Worm (Caenorhabditis elegans) whole organism, L1 larva: ENCODE data around the gene Y51A2D.18.

ENCODE experiments used
- C04F5.9 ChIP-seq: sonication (generic microtip); optimal IDR thresholded peaks from 2 replicates; lab custom pipeline; 2016; ENCODE audit warnings: missing genetic modification characterization, missing compliant biosample characterization
- C16A3.4 ChIP-seq: fragments of 150-350 bp; optimal IDR thresholded peaks from 2 replicates; lab custom pipeline; 2014; ENCODE audit warnings: missing biosample characterization, missing genetic modification characterization
- aly-2 ChIP-seq: fragments of 150-350 bp; optimal IDR thresholded peaks from 2 replicates; lab custom pipeline; 2014; ENCODE audit warnings: missing biosample characterization, missing genetic modification characterization
- blmp-1 ChIP-seq: fragments of 150-350 bp; optimal IDR thresholded peaks from 2 replicates; lab custom pipeline; 2014; ENCODE audit warnings: missing biosample characterization, missing genetic modification characterization
- ceh-82 ChIP-seq, 3 experiments: fragments of 150-350 bp in 1 of 3; sonication (generic microtip) in 2 of 3; optimal IDR thresholded peaks; 2 replicates each; lab custom pipeline; 2014 to 2017; ENCODE audit warnings: missing biosample characterization in 3 of 3, missing genetic modification characterization in 3 of 3
- ceh-88 ChIP-seq: fragments of 200-800 bp; sonication (Bioruptor generic); IDR thresholded peaks from 2 replicates; pipeline ENCODE4 v1.3.6; 2022; ENCODE audit warnings: missing genetic modification characterization, missing compliant biosample characterization
- ces-1 ChIP-seq: fragments of 150-350 bp; optimal IDR thresholded peaks from 2 replicates; lab custom pipeline; 2014; ENCODE audit warnings: missing biosample characterization, missing genetic modification reagents, missing genetic modification characterization
- dsc-1 ChIP-seq: sonication (generic microtip); optimal IDR thresholded peaks from 2 replicates; lab custom pipeline; 2016; ENCODE audit warnings: mild to moderate bottlenecking, missing genetic modification characterization, missing compliant biosample characterization
- efl-1 ChIP-seq, 4 experiments: fragments of 150-350 bp; optimal IDR thresholded peaks in 3 of 4; peaks in 1 of 4; 1 replicate in 1 of 4; 2 replicates in 3 of 4; lab custom pipeline; 2014; ENCODE audit warnings: missing biosample characterization in 2 of 4, missing genetic modification characterization in 2 of 4, missing genetic modification reagents in 2 of 4
- efl-3 ChIP-seq: fragments of 200-800 bp; sonication (Bioruptor generic); optimal IDR thresholded peaks from 2 replicates; lab custom pipeline; 2018; ENCODE audit warnings: mild to moderate bottlenecking, missing genetic modification characterization, missing compliant biosample characterization
- egl-13 ChIP-seq: sonication (generic microtip); optimal IDR thresholded peaks from 2 replicates; lab custom pipeline; 2016; ENCODE audit warnings: missing genotype, missing genetic modification reagents, missing genetic modification characterization, missing compliant biosample characterization
- egl-27 ChIP-seq, 2 experiments: fragments of 150-350 bp in 1 of 2; sonication (generic microtip); optimal IDR thresholded peaks; 3 replicates each; lab custom pipeline; 2017 to 2018; ENCODE audit warnings: missing biosample characterization in 2 of 2, missing genetic modification characterization in 2 of 2, missing genetic modification reagents in 2 of 2
- elt-2 ChIP-seq: sonication (generic microtip); optimal IDR thresholded peaks from 2 replicates; lab custom pipeline; 2016; ENCODE audit warnings: missing genetic modification characterization, mild to moderate bottlenecking, inconsistent platforms, missing compliant biosample characterization, missing genetic modification reagents
- ets-5 ChIP-seq: fragments of 200-800 bp; sonication (Bioruptor generic); IDR thresholded peaks from 2 replicates; pipeline ENCODE4 v1.3.6; 2022; ENCODE audit warnings: missing genetic modification characterization, missing compliant biosample characterization
- fkh-10 ChIP-seq: sonication (generic microtip); optimal IDR thresholded peaks from 2 replicates; lab custom pipeline; 2017; ENCODE audit warnings: missing biosample characterization, missing genetic modification reagents, missing genetic modification characterization
- fkh-8 ChIP-seq: sonication (generic microtip); optimal IDR thresholded peaks from 2 replicates; lab custom pipeline; 2016; ENCODE audit warnings: mild to moderate bottlenecking, missing genetic modification characterization, missing compliant biosample characterization
- hpl-2 ChIP-seq: fragments of 150-350 bp; optimal IDR thresholded peaks from 2 replicates; lab custom pipeline; 2014; ENCODE audit warnings: missing biosample characterization, missing genetic modification reagents, missing genetic modification characterization
- irx-1 ChIP-seq: sonication (generic microtip); optimal IDR thresholded peaks from 2 replicates; lab custom pipeline; 2016; ENCODE audit warnings: missing genetic modification characterization, missing compliant biosample characterization
- isw-1 ChIP-seq: fragments of 200-800 bp; sonication (Bioruptor generic); IDR thresholded peaks from 2 replicates; pipeline ENCODE4 v1.3.6; 2022; ENCODE audit warnings: missing genetic modification characterization, missing compliant biosample characterization
- lin-13 ChIP-seq: fragments of 150-350 bp; optimal IDR thresholded peaks from 2 replicates; lab custom pipeline; 2014; ENCODE audit warnings: missing biosample characterization, missing genetic modification reagents, missing genetic modification characterization
- lin-15B ChIP-seq: fragments of 150-350 bp; sonication (generic microtip); optimal IDR thresholded peaks from 3 replicates; lab custom pipeline; 2014; ENCODE audit warnings: missing biosample characterization, missing genetic modification characterization
- lin-35 ChIP-seq, 2 experiments: fragments of 150-350 bp; optimal IDR thresholded peaks; 2 replicates each; lab custom pipeline; 2014; ENCODE audit warnings: missing biosample characterization in 2 of 2, missing genetic modification characterization in 2 of 2, missing genetic modification reagents in 2 of 2
- lin-39 ChIP-seq: fragments of 150-350 bp; optimal IDR thresholded peaks from 2 replicates; lab custom pipeline; 2014; ENCODE audit warnings: missing biosample characterization, missing genetic modification reagents, missing genetic modification characterization
- lir-3 ChIP-seq: sonication (generic microtip); optimal IDR thresholded peaks from 2 replicates; lab custom pipeline; 2016; ENCODE audit warnings: mild to moderate bottlenecking, missing genetic modification characterization, moderate library complexity, missing compliant biosample characterization; ENCODE audit not compliant: poor library complexity
- lsy-2 ChIP-seq, 2 experiments: fragments of 150-350 bp; optimal IDR thresholded peaks; 2 replicates each; lab custom pipeline; 2014; ENCODE audit warnings: missing biosample characterization in 2 of 2, missing genetic modification characterization in 2 of 2
- mdl-1 ChIP-seq, 2 experiments: fragments of 150-350 bp; optimal IDR thresholded peaks; 2 replicates each; lab custom pipeline; 2014 to 2017; ENCODE audit warnings: missing biosample characterization in 2 of 2, missing genetic modification characterization in 2 of 2, inconsistent platforms in 1 of 2
- mep-1 ChIP-seq: fragments of 150-350 bp; optimal IDR thresholded peaks from 2 replicates; lab custom pipeline; 2014; ENCODE audit warnings: missing biosample characterization, missing genetic modification characterization
- nhr-11 ChIP-seq: fragments of 150-350 bp; optimal IDR thresholded peaks from 2 replicates; lab custom pipeline; 2014; ENCODE audit warnings: missing biosample characterization, missing genetic modification characterization
- nhr-12 ChIP-seq: sonication (generic microtip); optimal IDR thresholded peaks from 2 replicates; lab custom pipeline; 2017; ENCODE audit warnings: missing biosample characterization, missing genetic modification characterization
- nhr-19 ChIP-seq: fragments of 200-800 bp; sonication (Bioruptor generic); conservative IDR thresholded peaks from 2 replicates; pipeline ENCODE4 v1.3.6; 2022; ENCODE audit warnings: missing genetic modification characterization, missing compliant biosample characterization
- nhr-20 ChIP-seq: sonication (generic microtip); optimal IDR thresholded peaks from 2 replicates; lab custom pipeline; 2016; ENCODE audit warnings: mild to moderate bottlenecking, missing genetic modification characterization, missing compliant biosample characterization
- nhr-28 ChIP-seq: fragments of 150-350 bp; optimal IDR thresholded peaks from 2 replicates; lab custom pipeline; 2014; ENCODE audit warnings: missing biosample characterization, missing genetic modification characterization
- nhr-47 ChIP-seq: sonication (generic microtip); optimal IDR thresholded peaks from 2 replicates; lab custom pipeline; 2016; ENCODE audit warnings: mild to moderate bottlenecking, missing genetic modification characterization, moderate library complexity, missing compliant biosample characterization
- nhr-71 ChIP-seq: sonication (generic microtip); optimal IDR thresholded peaks from 2 replicates; lab custom pipeline; 2016; ENCODE audit warnings: mild to moderate bottlenecking, missing genetic modification characterization, moderate library complexity, missing compliant biosample characterization
- nhr-77 ChIP-seq: fragments of 150-350 bp; optimal IDR thresholded peaks from 2 replicates; lab custom pipeline; 2014; ENCODE audit warnings: missing biosample characterization, missing genetic modification characterization
- pqm-1 ChIP-seq: sonication (generic microtip); optimal IDR thresholded peaks from 3 replicates; lab custom pipeline; 2017; ENCODE audit warnings: missing biosample characterization, missing genetic modification characterization
- rnt-1 ChIP-seq: sonication (generic microtip); optimal IDR thresholded peaks from 2 replicates; lab custom pipeline; 2016; ENCODE audit warnings: mild to moderate bottlenecking, missing genetic modification characterization, moderate library complexity, missing compliant biosample characterization
- snpc-4 ChIP-seq: fragments of 150-350 bp; optimal IDR thresholded peaks from 2 replicates; lab custom pipeline; 2014; ENCODE audit warnings: missing biosample characterization, missing genetic modification characterization
- snu-23 ChIP-seq: sonication (generic microtip); optimal IDR thresholded peaks from 2 replicates; lab custom pipeline; 2016; ENCODE audit warnings: missing genetic modification characterization, missing compliant biosample characterization
- sptf-1 ChIP-seq: fragments of 150-350 bp; optimal IDR thresholded peaks from 2 replicates; lab custom pipeline; 2014; ENCODE audit warnings: missing biosample characterization, missing genetic modification characterization
- sup-37 ChIP-seq: fragments of 200-800 bp; sonication (Bioruptor generic); optimal IDR thresholded peaks from 2 replicates; lab custom pipeline; 2018; ENCODE audit warnings: mild to moderate bottlenecking, missing genetic modification characterization, missing compliant biosample characterization
- swsn-7 ChIP-seq: sonication (generic microtip); optimal IDR thresholded peaks from 2 replicates; lab custom pipeline; 2016; ENCODE audit warnings: missing genetic modification characterization, missing compliant biosample characterization
- unc-30 ChIP-seq: sonication (generic microtip); optimal IDR thresholded peaks from 2 replicates; lab custom pipeline; 2017; ENCODE audit warnings: missing biosample characterization, missing genetic modification characterization
- unc-86 ChIP-seq: sonication (generic microtip); optimal IDR thresholded peaks from 2 replicates; lab custom pipeline; 2016; ENCODE audit warnings: missing genetic modification characterization, missing compliant biosample characterization
- vab-15 ChIP-seq: sonication (generic microtip); optimal IDR thresholded peaks from 2 replicates; lab custom pipeline; 2017; ENCODE audit warnings: missing genotype, mild to moderate bottlenecking, missing genetic modification characterization, missing compliant biosample characterization
- ztf-11 ChIP-seq, 2 experiments: sonication (generic microtip); optimal IDR thresholded peaks; 2 replicates each; lab custom pipeline; 2016 to 2017; ENCODE audit warnings: missing genetic modification characterization in 2 of 2, missing biosample characterization in 1 of 2, missing compliant biosample characterization in 1 of 2

Gene Y51A2D.18

DNA sequence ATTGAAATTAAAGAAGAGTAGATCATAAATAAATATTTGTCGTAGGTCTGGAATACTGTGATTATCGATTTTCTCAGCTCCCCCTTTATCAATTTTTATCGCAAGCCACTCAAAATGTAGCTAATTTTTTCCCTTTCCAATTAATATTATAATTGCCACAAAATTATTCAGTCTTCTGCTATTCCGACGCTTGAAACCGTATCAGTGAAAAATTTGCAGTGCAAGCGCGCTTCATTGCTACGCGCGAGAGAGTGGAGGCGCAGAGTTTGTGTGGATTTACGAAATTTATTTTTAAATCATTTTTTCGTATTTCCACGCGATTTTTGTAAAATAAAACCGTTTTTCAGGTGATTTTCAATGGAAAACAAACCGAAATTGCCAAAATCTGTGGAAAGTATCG, 46.5 kb upstream of the Y51A2D.18 start, which contains the start of gene ints-5 (continued):
- TF ChIP-seq ceh-82 (tag; optimal IDR thresholded peaks at IDR 0.05; lab: Kevin White, UChicago), result peak; percentile 35 to 56 (median 38)
- peak; percentile 62 to 78 for TF ChIP-seq lsy-2 (tag; optimal IDR thresholded peaks at IDR 0.05; lab: Kevin White, UChicago)
- no peak for TF ChIP-seq elt-2 (tag; lab: Kevin White, UChicago)
- TF ChIP-seq sptf-1 (tag; lab: Kevin White, UChicago), result no peak
- TF ChIP-seq ets-5 (GFP tag; lab: Robert Waterston, UW), result no peak
- no peak for TF ChIP-seq fkh-10 (GFP tag; lab: Kevin White, UChicago)
- TF ChIP-seq ces-1 (GFP tag; lab: Kevin White, UChicago), result no peak
- peak; percentile 77 for TF ChIP-seq snu-23
- no peak for TF ChIP-seq nhr-11 (tag; lab: Kevin White, UChicago)
- no peak for TF ChIP-seq hpl-2
- peak; percentile 62 for TF ChIP-seq swsn-7 (tag; lab: Kevin White, UChicago)
- peak; percentile 52 for TF ChIP-seq lin-15B (tag; lab: Kevin White, UChicago)
- TF ChIP-seq nhr-77 (tag; lab: Kevin White, UChicago), result peak; percentile 35
- peak; percentile 52 for TF ChIP-seq unc-86
- TF ChIP-seq nhr-20, result peak; percentile 73
- TF ChIP-seq ceh-88 (GFP tag; lab: Robert Waterston, UW), result no peak
- peak; percentile 75 for TF ChIP-seq efl-1 (optimal IDR thresholded peaks at IDR 0.05; lab: Kevin White, UChicago)
- peak; percentile 64 to 96 for TF ChIP-seq efl-1 (GFP tag; optimal IDR thresholded peaks at IDR 0.05 in 1 of 2; lab: Kevin White, UChicago)
- peak; percentile 82 for TF ChIP-seq nhr-19 (GFP tag; lab: Robert Waterston, UW)
- peak in 1 of 2 experiments; percentile 11 for TF ChIP-seq mdl-1 (tag; optimal IDR thresholded peaks at IDR 0.05; lab: Kevin White, UChicago)
- peak; percentile 40 for TF ChIP-seq blmp-1
- TF ChIP-seq efl-3 (GFP tag; lab: Kevin White, UChicago), result no peak
- TF ChIP-seq snpc-4 (tag; lab: Kevin White, UChicago), result no peak
- TF ChIP-seq aly-2, result no peak
- peak; percentile 10 for TF ChIP-seq irx-1 (tag; lab: Kevin White, UChicago)
- peak; percentile 81 for TF ChIP-seq nhr-71 (tag; lab: Kevin White, UChicago)
- TF ChIP-seq nhr-12 (tag; lab: Kevin White, UChicago), result no peak
- TF ChIP-seq lin-13 (GFP tag; lab: Kevin White, UChicago), result peak; percentile 46
- TF ChIP-seq dsc-1, result no peak
- peak; percentile 62 for TF ChIP-seq vab-15
- no peak for TF ChIP-seq egl-27 (tag; optimal IDR thresholded peaks at IDR 0.05; lab: Kevin White, UChicago)
- TF ChIP-seq sup-37, result no peak
- TF ChIP-seq lin-35 (GFP tag; optimal IDR thresholded peaks at IDR 0.05; lab: Kevin White, UChicago), result peak; percentile 56 to 75
- peak; percentile 69 for TF ChIP-seq C16A3.4
- peak; percentile 59 for TF ChIP-seq fkh-8 (tag; lab: Kevin White, UChicago)
- TF ChIP-seq C04F5.9 (tag; lab: Kevin White, UChicago), result no peak
- TF ChIP-seq isw-1 (GFP tag; lab: Robert Waterston, UW), result peak; percentile 78
- no peak for TF ChIP-seq ztf-11 (tag; optimal IDR thresholded peaks at IDR 0.05; lab: Kevin White, UChicago)
- TF ChIP-seq mep-1, result peak; percentile 57
- peak; percentile 64 for TF ChIP-seq nhr-47 (tag; lab: Kevin White, UChicago)
- TF ChIP-seq, all 84 proteins: peak for 36

DNA sequence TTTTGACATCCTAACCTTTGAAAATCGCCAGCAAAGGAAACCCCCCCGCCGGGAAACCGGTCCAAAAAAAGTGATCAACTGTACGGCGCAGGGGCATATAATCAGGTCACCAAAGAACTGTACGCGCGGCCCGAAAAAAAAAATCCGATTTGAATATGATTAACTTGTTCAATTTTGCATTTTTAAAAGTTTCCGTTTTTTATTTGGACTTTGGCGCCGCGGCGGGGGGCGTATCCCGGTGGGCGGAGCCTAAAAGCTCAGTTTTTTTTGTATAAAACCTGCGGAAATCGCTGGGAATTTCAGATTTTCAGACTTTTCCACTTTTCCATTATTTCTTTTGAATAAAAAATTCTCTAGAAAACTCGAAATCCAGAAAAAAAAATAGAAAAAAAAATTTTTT, 37.4 kb upstream of the Y51A2D.18 start, which contains the start of gene hmit-1.2:
hmit-1.2 (plus strand) TSS at position 301 of the 400 bp plus-strand sequence.
- no peak for TF ChIP-seq aly-2
- no peak for TF ChIP-seq snu-23
- TF ChIP-seq isw-1 (GFP tag; lab: Robert Waterston, UW), result no peak
- no peak for TF ChIP-seq pqm-1 (tag; lab: Kevin White, UChicago)
- TF ChIP-seq egl-13 (tag; lab: Kevin White, UChicago), result no peak
- TF ChIP-seq unc-30 (tag; lab: Kevin White, UChicago), result no peak
- no peak for TF ChIP-seq nhr-28 (tag; lab: Kevin White, UChicago)
- TF ChIP-seq mep-1, result no peak
- TF ChIP-seq lin-39 (tag; lab: Kevin White, UChicago), result no peak
- TF ChIP-seq rnt-1 (tag; lab: Kevin White, UChicago), result no peak
- TF ChIP-seq sptf-1 (tag; lab: Kevin White, UChicago), result no peak
- no peak for TF ChIP-seq lir-3 (tag; lab: Kevin White, UChicago)
- TF ChIP-seq dsc-1, result no peak
- TF ChIP-seq lin-15B (tag; lab: Kevin White, UChicago), result no peak
- TF ChIP-seq nhr-19 (GFP tag; lab: Robert Waterston, UW), result no peak
- no peak for TF ChIP-seq blmp-1
- TF ChIP-seq, all 84 proteins: peak for 0
